Worm (Caenorhabditis elegans): ENCODE results near the gene nmad-1.

DNA sequence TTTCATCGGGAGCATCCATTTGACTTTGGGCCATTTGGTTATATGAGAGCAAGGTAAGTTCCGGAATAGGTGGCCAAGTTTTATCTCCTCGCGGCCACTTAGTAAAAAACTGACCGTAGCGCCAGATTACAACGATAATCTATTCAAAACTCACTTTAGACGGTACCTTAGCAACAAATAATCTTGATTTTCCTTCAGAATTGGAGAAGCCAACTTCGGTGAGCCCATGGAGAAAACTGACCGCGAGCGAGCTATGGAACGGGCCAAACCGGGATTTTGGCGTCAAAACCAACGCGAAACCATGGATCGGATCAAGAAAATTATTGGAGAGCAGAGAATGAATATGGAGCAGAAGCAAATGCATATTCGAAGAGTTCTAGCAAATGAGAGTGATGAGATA lies 31.0 kb upstream of the nmad-1 start:
- TF ChIP-seq skn-1 (tag; optimal IDR thresholded peaks at IDR 0.05): no peak
- TF ChIP-seq sox-4 (tag; optimal IDR thresholded peaks at IDR 0.05): no peak
- no peak for TF ChIP-seq fos-1 (tag; optimal IDR thresholded peaks at IDR 0.05)
- TF ChIP-seq efl-1 (optimal IDR thresholded peaks at IDR 0.05): no peak
- peak in 1 of 2 experiments; percentile 82 for TF ChIP-seq efl-1 (GFP tag; optimal IDR thresholded peaks at IDR 0.05 in 1 of 2)
- no peak for TF ChIP-seq nhr-76 (tag; optimal IDR thresholded peaks at IDR 0.05)
- no peak for TF ChIP-seq ceh-82 (tag; optimal IDR thresholded peaks at IDR 0.05)
- no peak for TF ChIP-seq ztf-11 (tag; optimal IDR thresholded peaks at IDR 0.05)
- no peak for TF ChIP-seq aly-2 (tag; optimal IDR thresholded peaks at IDR 0.05)
- no peak for TF ChIP-seq ceh-8 (GFP tag; optimal IDR thresholded peaks at IDR 0.05)
- TF ChIP-seq tlp-1 (tag; optimal IDR thresholded peaks at IDR 0.05): no peak
